Worm (Caenorhabditis elegans) whole organism, midembryonic: ENCODE data around the gene wrn-1.

Source experiments
- T22C8.4 ChIP-seq: fragments of 200-800 bp; sonication (Bioruptor generic); IDR thresholded peaks from 2 replicates; pipeline ENCODE4 v1.3.6; 2022; ENCODE audit warnings: missing genetic modification characterization, missing compliant biosample characterization
- cog-1 ChIP-seq: sonication (generic microtip); optimal IDR thresholded peaks from 2 replicates; lab custom pipeline; 2016; ENCODE audit warnings: missing genetic modification characterization, missing compliant biosample characterization
- flt-1 ChIP-seq: fragments of 200-800 bp; sonication (Bioruptor generic); IDR thresholded peaks from 2 replicates; pipeline ENCODE4 v1.3.6; 2022; ENCODE audit warnings: missing genetic modification characterization, missing compliant biosample characterization
- klf-2 ChIP-seq: fragments of 200-800 bp; sonication (Bioruptor generic); conservative IDR thresholded peaks from 2 replicates; pipeline ENCODE4 v1.3.6; 2022; ENCODE audit warnings: missing genetic modification reagents, missing genetic modification characterization, missing compliant biosample characterization
- med-1 ChIP-seq: sonication (generic microtip); optimal IDR thresholded peaks from 2 replicates; lab custom pipeline; 2017; ENCODE audit warnings: missing genetic modification characterization, mild to moderate bottlenecking, missing compliant biosample characterization, antibody characterized with exemption, missing genetic modification reagents; ENCODE audit not compliant: insufficient read depth
- ref-1 ChIP-seq: fragments of 200-800 bp; sonication (Bioruptor generic); conservative IDR thresholded peaks from 2 replicates; pipeline ENCODE4 v1.3.6; 2022; ENCODE audit warnings: missing genetic modification reagents, missing genetic modification characterization, missing compliant biosample characterization
- tab-1 ChIP-seq: fragments of 200-800 bp; sonication (Bioruptor generic); IDR thresholded peaks from 2 replicates; pipeline ENCODE4 v1.3.6; 2022; ENCODE audit warnings: missing genetic modification characterization, missing compliant biosample characterization
- ztf-23 ChIP-seq: fragments of 200-800 bp; sonication (Bioruptor generic); IDR thresholded peaks from 2 replicates; pipeline ENCODE4 v1.3.6; 2022; ENCODE audit warnings: missing genetic modification reagents, missing genetic modification characterization, missing compliant biosample characterization
- ztf-29 ChIP-seq: fragments of 200-800 bp; sonication (Bioruptor generic); IDR thresholded peaks from 2 replicates; pipeline ENCODE4 v1.3.6; 2022; ENCODE audit warnings: missing genetic modification reagents, missing genetic modification characterization, missing compliant biosample characterization

wrn-1 gene

ce11 chrII:6608626-6609025 lies 53.8 kb downstream of the wrn-1 start:
- TF ChIP-seq med-1 (GFP tag; lab: Kevin White, UChicago): no peak
- TF ChIP-seq flt-1 (GFP tag; lab: Robert Waterston, UW): no peak
- TF ChIP-seq tab-1 (GFP tag; lab: Robert Waterston, UW): no peak
- no peak for TF ChIP-seq T22C8.4 (GFP tag; lab: Robert Waterston, UW)
- no peak for TF ChIP-seq klf-2 (GFP tag; lab: Robert Waterston, UW)
- TF ChIP-seq ref-1 (GFP tag; lab: Robert Waterston, UW): no peak
- no peak for TF ChIP-seq ztf-23 (GFP tag; lab: Robert Waterston, UW)
- no peak for TF ChIP-seq ztf-29 (GFP tag; lab: Robert Waterston, UW)
- no peak for TF ChIP-seq cog-1 (tag; lab: Kevin White, UChicago)
